Worm (Caenorhabditis elegans): ENCODE measurements around the gene ina-1.

DNA sequence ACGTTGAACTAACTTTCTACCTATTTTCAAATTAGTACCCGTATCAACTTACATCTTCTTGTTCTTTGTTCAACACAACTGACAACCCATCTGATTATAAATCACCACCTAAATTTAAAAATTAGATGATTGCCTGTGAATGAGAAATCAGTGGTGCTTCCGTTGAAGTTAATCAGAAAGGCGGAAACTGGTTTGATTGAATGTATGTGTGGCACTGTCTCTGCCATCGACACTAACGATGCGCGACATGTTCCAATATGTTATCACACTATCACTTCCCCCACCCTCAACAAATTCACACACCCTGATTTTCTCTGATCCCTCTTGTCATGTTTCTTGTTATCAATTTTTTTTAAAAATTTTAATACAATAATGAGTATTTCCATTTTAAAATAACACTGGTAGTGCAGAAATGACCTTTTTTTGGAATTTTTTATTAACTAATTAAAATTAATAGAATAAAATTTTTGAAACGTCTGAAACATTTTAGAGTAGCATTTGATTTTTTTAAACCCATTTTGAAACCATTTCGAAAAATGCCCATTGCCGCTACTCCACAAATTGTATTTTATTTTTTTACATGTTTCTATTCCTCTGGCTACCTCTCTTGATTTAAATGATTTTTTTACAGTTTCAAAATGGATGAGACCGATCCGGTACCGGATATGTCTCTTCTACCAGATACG lies 53.5 kb downstream of the ina-1 start, which contains the start of gene ced-11:
- no peak for TF ChIP-seq madf-3 (GFP tag; IDR thresholded peaks at IDR 0.05)
- no peak for TF ChIP-seq lsl-1 (GFP tag; optimal IDR thresholded peaks at IDR 0.05)
- TF ChIP-seq T07F8.4 (tag; optimal IDR thresholded peaks at IDR 0.05), result no peak
- no peak for TF ChIP-seq hmg-1.2 (GFP tag; IDR thresholded peaks at IDR 0.05)
- TF ChIP-seq lin-54 (GFP tag; optimal IDR thresholded peaks at IDR 0.05), result no peak
- TF ChIP-seq lsy-27 (tag; optimal IDR thresholded peaks at IDR 0.05; ENCODE audit: borderline replicate concordance, insufficient read depth), result no peak
- TF ChIP-seq unc-130 (GFP tag; optimal IDR thresholded peaks at IDR 0.05), result no peak
- no peak for TF ChIP-seq F10E7.11 (tag; optimal IDR thresholded peaks at IDR 0.05)
- no peak for TF ChIP-seq hsf-1 (GFP tag; IDR thresholded peaks at IDR 0.05)
- TF ChIP-seq hrde-1 (tag; optimal IDR thresholded peaks at IDR 0.05; ENCODE audit: borderline replicate concordance), result no peak
